Worm (Caenorhabditis elegans): ENCODE results near the gene srv-5.

DNA sequence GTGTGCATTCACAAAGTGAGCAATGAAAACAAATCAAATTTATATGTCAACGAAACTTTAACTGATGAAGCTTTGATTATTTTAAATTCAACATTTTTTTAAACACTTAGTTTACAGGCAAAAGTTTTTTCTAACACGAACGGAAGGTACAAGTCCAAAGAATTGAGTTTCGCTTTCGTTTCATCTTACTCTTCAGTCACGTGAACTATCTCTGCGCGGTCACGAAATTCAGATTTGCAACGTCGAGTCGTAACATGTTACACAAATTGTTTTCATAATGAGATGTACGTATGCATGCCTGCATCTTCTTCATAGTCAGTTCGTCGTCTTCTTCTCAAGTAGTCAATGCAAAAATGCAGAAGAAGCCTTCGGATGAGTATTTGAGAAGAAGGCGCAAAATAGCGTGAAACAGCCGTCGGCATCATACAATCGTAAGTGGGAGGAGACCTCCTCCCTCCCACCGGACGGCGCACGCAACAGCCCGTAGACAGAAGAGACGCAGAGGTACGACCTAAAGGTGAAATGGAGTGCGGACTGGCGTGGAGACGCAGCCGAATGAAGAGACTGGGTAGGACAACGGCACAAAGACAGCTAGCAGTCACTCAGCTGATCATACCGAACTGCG, 13.2 kb downstream of the srv-5 start, which contains the start of gene coel-1:
- TF ChIP-seq nhr-102 (tag; optimal IDR thresholded peaks at IDR 0.05) (no peak), Y48G9A.11 (GFP tag; IDR thresholded peaks at IDR 0.05) (no peak), hlh-30 (tag; optimal IDR thresholded peaks at IDR 0.05; ENCODE audit: insufficient read depth) (peak; percentile 85), nhr-10 (tag; optimal IDR thresholded peaks at IDR 0.05) (no peak), ztf-7 (tag; optimal IDR thresholded peaks at IDR 0.05) (no peak), nhr-28 (tag; optimal IDR thresholded peaks at IDR 0.05) (peak; percentile 14), fos-1 (tag; optimal IDR thresholded peaks at IDR 0.05) (no peak), zip-11 (GFP tag; IDR thresholded peaks at IDR 0.05) (no peak), arid-1 (GFP tag; conservative IDR thresholded peaks at IDR 0.05) (no peak), skn-1 (tag; optimal IDR thresholded peaks at IDR 0.05) (no peak), pqm-1 (tag; optimal IDR thresholded peaks at IDR 0.05) (no peak), ceh-44 (GFP tag; IDR thresholded peaks at IDR 0.05) (no peak)

All from whole organism, L4 larva.